Worm (Caenorhabditis elegans): ENCODE measurements around the gene ubc-23.

The ubc-23 gene

DNA sequence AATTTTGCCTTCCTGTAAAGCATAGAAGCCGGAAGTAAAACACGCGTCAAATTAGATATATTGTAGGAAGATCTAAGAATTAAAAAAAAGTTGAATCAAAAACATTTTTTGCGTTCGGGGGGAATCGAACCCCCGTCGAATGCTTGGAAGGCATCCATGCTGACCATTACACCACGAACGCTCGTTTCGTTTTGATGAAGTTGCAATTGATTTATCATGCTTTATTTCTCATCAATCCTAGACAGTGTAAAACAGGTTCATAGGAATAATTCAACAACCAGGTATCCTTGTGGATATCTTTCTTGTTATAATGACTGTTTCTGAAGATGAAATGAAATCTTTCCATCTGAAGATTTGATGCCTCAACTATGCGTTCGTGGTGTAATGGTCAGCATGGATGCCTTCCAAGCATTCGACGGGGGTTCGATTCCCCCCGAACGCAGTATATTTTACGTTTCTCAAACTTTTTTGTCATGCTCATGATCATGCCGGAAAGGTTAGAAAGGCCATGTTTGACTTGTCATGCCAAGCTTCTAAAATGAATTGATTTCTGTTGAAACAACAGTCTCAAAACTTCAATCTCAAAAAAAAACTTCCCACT is 24.2 kb upstream of the ubc-23 start (continued):
- TF ChIP-seq ets-4 (GFP tag; optimal IDR thresholded peaks at IDR 0.05) (no peak), sptf-2 (GFP tag; optimal IDR thresholded peaks at IDR 0.05) (no peak), let-526 (GFP tag; IDR thresholded peaks at IDR 0.05) (no peak), egrh-3 (GFP tag; IDR thresholded peaks at IDR 0.05) (no peak), zfh-2 (GFP tag; conservative IDR thresholded peaks at IDR 0.05) (no peak), gei-17 (GFP tag; optimal IDR thresholded peaks at IDR 0.05) (no peak), chd-7 (tag; optimal IDR thresholded peaks at IDR 0.05) (no peak), F55B11.4 (tag; optimal IDR thresholded peaks at IDR 0.05; ENCODE audit: borderline replicate concordance, insufficient read depth) (no peak), Y95B8A.8 (GFP tag; IDR thresholded peaks at IDR 0.05) (no peak), die-1 (tag; optimal IDR thresholded peaks at IDR 0.05) (peak; percentile 75), nhr-90 (tag; optimal IDR thresholded peaks at IDR 0.05) (peak; percentile 58), F52B5.7 (tag; optimal IDR thresholded peaks at IDR 0.05) (no peak), rpc-1 (optimal IDR thresholded peaks at IDR 0.05) (peak; percentile 88), rpc-1 (tag; optimal IDR thresholded peaks at IDR 0.05) (peak; percentile 86), nfyb-1 (GFP tag; IDR thresholded peaks at IDR 0.05) (0 out of 2 replicates have a peak, but pooled peaks have one; percentile 43), F49E8.2 (tag; optimal IDR thresholded peaks at IDR 0.05; ENCODE audit: insufficient read depth) (no peak), nhr-80 (tag; optimal IDR thresholded peaks at IDR 0.05) (peak; percentile 26), him-1 (tag; optimal IDR thresholded peaks at IDR 0.05) (peak; percentile 24), F23B12.7 (tag; optimal IDR thresholded peaks at IDR 0.05; ENCODE audit: insufficient read depth) (peak; percentile 9), aptf-3 (GFP tag; IDR thresholded peaks at IDR 0.05) (no peak), ZK185.1 (tag; optimal IDR thresholded peaks at IDR 0.05; ENCODE audit: poor library complexity, severe bottlenecking) (peak; percentile 56), lsy-27 (tag; optimal IDR thresholded peaks at IDR 0.05; ENCODE audit: borderline replicate concordance, insufficient read depth) (peak; percentile 59), hsf-1 (GFP tag; IDR thresholded peaks at IDR 0.05) (no peak), nhr-27 (tag; optimal IDR thresholded peaks at IDR 0.05) (no peak), fkh-3 (tag; optimal IDR thresholded peaks at IDR 0.05) (no peak), ceh-40 (GFP tag; IDR thresholded peaks at IDR 0.05) (no peak), unc-62 (GFP tag; optimal IDR thresholded peaks at IDR 0.05) (no peak), ama-1 (optimal IDR thresholded peaks at IDR 0.05) (no peak), ama-1 (GFP tag; optimal IDR thresholded peaks at IDR 0.05) (peak in 1 of 2 experiments; percentile 14), Y79H2A.3 (GFP tag; conservative IDR thresholded peaks at IDR 0.05) (no peak), F33H1.4 (GFP tag; IDR thresholded peaks at IDR 0.05) (no peak), mxl-1 (tag; optimal IDR thresholded peaks at IDR 0.05) (no peak), mes-4 (tag; optimal IDR thresholded peaks at IDR 0.05) (no peak), zim-3 (tag; optimal IDR thresholded peaks at IDR 0.05) (no peak), attf-5 (GFP tag; optimal IDR thresholded peaks at IDR 0.05) (peak; percentile 18), ceh-27 (GFP tag; optimal IDR thresholded peaks at IDR 0.05) (no peak), hmg-20 (GFP tag; IDR thresholded peaks at IDR 0.05) (peak; percentile 13; the same call in 1 of the 2 replicates), let-607 (tag; optimal IDR thresholded peaks at IDR 0.05) (peak in 1 of 2 experiments; percentile 43), atf-7 (tag; optimal IDR thresholded peaks at IDR 0.05) (peak; percentile 19), ztf-25 (GFP tag; IDR thresholded peaks at IDR 0.05) (no peak), rcor-1 (GFP tag; IDR thresholded peaks at IDR 0.05) (no peak), lin-54 (GFP tag; optimal IDR thresholded peaks at IDR 0.05) (no peak), F37B4.10 (GFP tag; IDR thresholded peaks at IDR 0.05) (no peak), ztf-26 (tag; optimal IDR thresholded peaks at IDR 0.05) (peak; percentile 22), bed-1 (GFP tag; IDR thresholded peaks at IDR 0.05) (no peak), madf-3 (GFP tag; IDR thresholded peaks at IDR 0.05) (0 out of 2 replicates have a peak, but pooled peaks have one; percentile 26), madf-8 (GFP tag; conservative IDR thresholded peaks at IDR 0.05) (no peak), F39B2.1 (GFP tag; IDR thresholded peaks at IDR 0.05) (no peak), dox-1 (GFP tag; IDR thresholded peaks at IDR 0.05) (no peak)

All from whole organism, young adult.